Fruit fly (Drosophila melanogaster) whole organism, embryonic: Measurements from ENCODE around the gene gfzf.

Experiments used
- Aef1 ChIP-seq: fragments of 200-800 bp; sonication (Bioruptor generic); IDR thresholded peaks from 3 replicates; pipeline ENCODE4 v1.3.6; 2022; ENCODE audit warnings: missing biosample characterization, missing genetic modification characterization
- BtbVII ChIP-seq: fragments of 200-800 bp; sonication (Bioruptor generic); optimal IDR thresholded peaks from 3 replicates; lab custom pipeline; 2017; ENCODE audit warnings: missing biosample characterization, mild to moderate bottlenecking, missing genetic modification characterization
- CG10979 ChIP-seq: fragments of 200-800 bp; sonication (Bioruptor generic); optimal IDR thresholded peaks from 2 replicates; lab custom pipeline; 2018; ENCODE audit warnings: missing biosample characterization, mild to moderate bottlenecking, missing genetic modification characterization, moderate library complexity
- CG11398 ChIP-seq: fragments of 200-800 bp; sonication (Bioruptor generic); optimal IDR thresholded peaks from 2 replicates; lab custom pipeline; 2016; ENCODE audit warnings: missing biosample characterization, missing genetic modification characterization
- CG11504 ChIP-seq: fragments of 200-800 bp; sonication (Bioruptor generic); optimal IDR thresholded peaks from 3 replicates; lab custom pipeline; 2019; ENCODE audit warnings: missing biosample characterization, mild to moderate bottlenecking, missing genetic modification characterization, moderate library complexity
- CG11695 ChIP-seq: fragments of 200-800 bp; sonication (Bioruptor generic); IDR thresholded peaks from 3 replicates; pipeline ENCODE4 v1.3.6; 2022; ENCODE audit warnings: missing biosample characterization, missing genetic modification characterization
- CG11696 ChIP-seq: fragments of 200-800 bp; sonication (Bioruptor generic); IDR thresholded peaks from 2 replicates; pipeline ENCODE4 v1.3.6; 2022; ENCODE audit warnings: missing biosample characterization, missing genetic modification characterization
- CG12769 ChIP-seq: fragments of 200-800 bp; sonication (Bioruptor generic); optimal IDR thresholded peaks from 2 replicates; lab custom pipeline; 2019; ENCODE audit warnings: missing biosample characterization, mild to moderate bottlenecking, missing genetic modification characterization, moderate library complexity
- CG1602 ChIP-seq: fragments of 200-800 bp; sonication (Bioruptor generic); optimal IDR thresholded peaks from 3 replicates; lab custom pipeline; 2016; ENCODE audit warnings: missing biosample characterization, missing genetic modification characterization
- CG17361 ChIP-seq: fragments of 200-800 bp; sonication (Bioruptor generic); IDR thresholded peaks from 3 replicates; pipeline ENCODE4 v1.3.6; 2022; ENCODE audit warnings: missing biosample characterization, missing genetic modification characterization
- CG1792 ChIP-seq: fragments of 200-800 bp; sonication (Bioruptor generic); optimal IDR thresholded peaks from 2 replicates; lab custom pipeline; 2016; ENCODE audit warnings: missing biosample characterization, missing genetic modification characterization
- CG31441 ChIP-seq: fragments of 200-800 bp; sonication (Bioruptor generic); IDR thresholded peaks from 2 replicates; pipeline ENCODE4 v1.3.6; 2022; ENCODE audit warnings: missing biosample characterization, missing genetic modification characterization
- CG32767 ChIP-seq: fragments of 200-800 bp; sonication (Bioruptor generic); IDR thresholded peaks from 2 replicates; pipeline ENCODE4 v1.3.6; 2022; ENCODE audit warnings: missing biosample characterization, missing genetic modification characterization
- CG3281 ChIP-seq: fragments of 200-800 bp; sonication (Bioruptor generic); optimal IDR thresholded peaks from 3 replicates; lab custom pipeline; 2017; ENCODE audit warnings: missing biosample characterization, mild to moderate bottlenecking, missing genetic modification characterization
- CG34376 ChIP-seq: fragments of 200-800 bp; sonication (Bioruptor generic); optimal IDR thresholded peaks from 2 replicates; lab custom pipeline; 2018; ENCODE audit warnings: missing biosample characterization, mild to moderate bottlenecking, missing genetic modification characterization
- CG42726 ChIP-seq: fragments of 200-800 bp; sonication (Bioruptor generic); IDR thresholded peaks from 2 replicates; pipeline ENCODE4 v1.3.6; 2022; ENCODE audit warnings: missing biosample characterization, missing genetic modification characterization; ENCODE audit not compliant: partially characterized antibody
- CG4328 ChIP-seq: fragments of 200-800 bp; sonication (Bioruptor generic); optimal IDR thresholded peaks from 3 replicates; lab custom pipeline; 2017; ENCODE audit warnings: missing biosample characterization, missing genetic modification reagents, missing genetic modification characterization
- CG6813 ChIP-seq: fragments of 200-800 bp; sonication (Bioruptor generic); optimal IDR thresholded peaks from 2 replicates; lab custom pipeline; 2017; ENCODE audit warnings: missing biosample characterization, missing genetic modification characterization, mild to moderate bottlenecking, moderate library complexity, missing genetic modification reagents
- CG7271 ChIP-seq: fragments of 200-800 bp; sonication (Bioruptor generic); optimal IDR thresholded peaks from 2 replicates; lab custom pipeline; 2018; ENCODE audit warnings: missing biosample characterization, mild to moderate bottlenecking, missing genetic modification characterization, moderate library complexity
- CG7963 ChIP-seq: fragments of 200-800 bp; sonication (Bioruptor generic); IDR thresholded peaks from 3 replicates; pipeline ENCODE4 v1.3.6; 2022; ENCODE audit warnings: missing biosample characterization, missing genetic modification characterization; ENCODE audit not compliant: partially characterized antibody
- CG8765 ChIP-seq: fragments of 200-800 bp; sonication (Bioruptor generic); IDR thresholded peaks from 2 replicates; pipeline ENCODE4 v1.3.6; 2022; ENCODE audit warnings: missing biosample characterization, missing genetic modification characterization
- CG9932 ChIP-seq: fragments of 200-800 bp; sonication (Bioruptor generic); IDR thresholded peaks from 2 replicates; pipeline ENCODE4 v1.3.6; 2022; ENCODE audit warnings: missing biosample characterization, missing genetic modification characterization
- Doc2 ChIP-seq: fragments of 200-800 bp; sonication (Bioruptor generic); IDR thresholded peaks from 2 replicates; pipeline ENCODE4 v1.3.6; 2022; ENCODE audit warnings: missing biosample characterization, missing genetic modification characterization
- E2f2 ChIP-seq: fragments of 200-800 bp; sonication (Bioruptor generic); IDR thresholded peaks from 2 replicates; pipeline ENCODE4 v1.3.6; 2022; ENCODE audit warnings: missing biosample characterization, missing genetic modification characterization
- GATAe ChIP-seq: fragments of 200-800 bp; sonication (Bioruptor generic); conservative IDR thresholded peaks from 2 replicates; pipeline ENCODE4 v1.3.6; 2022; ENCODE audit warnings: missing biosample characterization, missing genetic modification characterization
- Lhr ChIP-seq: fragments of 200-800 bp; sonication (Bioruptor generic); optimal IDR thresholded peaks from 3 replicates; lab custom pipeline; 2017; ENCODE audit warnings: mild to moderate bottlenecking, missing biosample characterization, missing genetic modification reagents, missing genetic modification characterization
- Lim3 ChIP-seq: fragments of 200-800 bp; sonication (Bioruptor generic); IDR thresholded peaks from 2 replicates; pipeline ENCODE4 v1.3.6; 2022; ENCODE audit warnings: missing biosample characterization, missing genetic modification characterization
- Opbp ChIP-seq: fragments of 200-800 bp; sonication (Bioruptor generic); IDR thresholded peaks from 3 replicates; pipeline ENCODE4 v1.3.6; 2022; ENCODE audit warnings: missing biosample characterization, missing genetic modification characterization; ENCODE audit not compliant: partially characterized antibody
- Poxn ChIP-seq: fragments of 200-800 bp; sonication (Bioruptor generic); IDR thresholded peaks from 2 replicates; pipeline ENCODE4 v1.3.6; 2022; ENCODE audit warnings: missing biosample characterization, missing genetic modification characterization
- Side ChIP-seq: fragments of 200-800 bp; sonication (Bioruptor generic); optimal IDR thresholded peaks from 2 replicates; lab custom pipeline; 2016; ENCODE audit warnings: missing biosample characterization, missing genetic modification characterization
- bbx ChIP-seq: fragments of 200-800 bp; sonication (Bioruptor generic); IDR thresholded peaks from 2 replicates; pipeline ENCODE4 v1.3.6; 2022; ENCODE audit warnings: missing biosample characterization, missing genetic modification characterization; ENCODE audit not compliant: partially characterized antibody
- chinmo ChIP-seq: fragments of 200-800 bp; sonication (Bioruptor generic); IDR thresholded peaks from 4 replicates; pipeline ENCODE4 v1.3.6; 2022; ENCODE audit warnings: missing biosample characterization, missing genetic modification characterization; ENCODE audit not compliant: partially characterized antibody
- dati ChIP-seq: fragments of 200-800 bp; sonication (Bioruptor generic); IDR thresholded peaks from 2 replicates; pipeline ENCODE4 v1.3.6; 2022; ENCODE audit warnings: missing biosample characterization, missing genetic modification characterization
- grn ChIP-seq: fragments of 200-800 bp; sonication (Bioruptor generic); optimal IDR thresholded peaks from 3 replicates; lab custom pipeline; 2017; ENCODE audit warnings: missing biosample characterization, missing genetic modification characterization
- gro ChIP-seq: fragments of 200-800 bp; sonication (Bioruptor generic); optimal IDR thresholded peaks from 2 replicates; lab custom pipeline; 2016; ENCODE audit warnings: missing biosample characterization, missing genetic modification characterization
- hkb ChIP-seq, 2 experiments: fragments of 200-800 bp in 1 of 2; fragments of >200 bp in 1 of 2; sonication (Bioruptor generic) in 1 of 2; IDR thresholded peaks in 1 of 2; optimal IDR thresholded peaks in 1 of 2; 2 replicates each; pipeline versions ENCODE4 v1.3.6 to Lab custom; 2017 to 2022; ENCODE audit warnings: missing biosample characterization in 1 of 2, missing genetic modification characterization in 1 of 2
- inv ChIP-seq: fragments of 200-800 bp; sonication (Bioruptor generic); IDR thresholded peaks from 2 replicates; pipeline ENCODE4 v1.3.6; 2022; ENCODE audit warnings: missing biosample characterization, missing genetic modification characterization; ENCODE audit not compliant: partially characterized antibody
- lab ChIP-seq: fragments of 200-800 bp; sonication (Bioruptor generic); optimal IDR thresholded peaks from 3 replicates; lab custom pipeline; 2017; ENCODE audit warnings: missing biosample characterization, missing genetic modification characterization, mild to moderate bottlenecking, moderate library complexity, missing genetic modification reagents
- lov ChIP-seq, 2 experiments: fragments of 200-800 bp in 1 of 2; fragments of >200 bp in 1 of 2; sonication (Bioruptor generic) in 1 of 2; IDR thresholded peaks in 1 of 2; optimal IDR thresholded peaks in 1 of 2; 2 replicates in 1 of 2; 3 replicates in 1 of 2; pipeline versions ENCODE4 v1.3.6 to Lab custom; 2017 to 2022; ENCODE audit warnings: missing biosample characterization in 1 of 2, missing genetic modification characterization in 1 of 2
- nau ChIP-seq: fragments of 200-800 bp; sonication (Bioruptor generic); optimal IDR thresholded peaks from 3 replicates; lab custom pipeline; 2017; ENCODE audit warnings: missing biosample characterization, mild to moderate bottlenecking, missing genetic modification characterization, missing genetic modification reagents
- nerfin-2 ChIP-seq: fragments of 200-800 bp; sonication (Bioruptor generic); IDR thresholded peaks from 2 replicates; pipeline ENCODE4 v1.3.6; 2022; ENCODE audit warnings: missing biosample characterization, missing genetic modification characterization; ENCODE audit not compliant: partially characterized antibody
- org-1 ChIP-seq: fragments of 200-800 bp; sonication (Bioruptor generic); optimal IDR thresholded peaks from 2 replicates; lab custom pipeline; 2017; ENCODE audit warnings: missing biosample characterization, missing genetic modification characterization
- pho ChIP-seq: fragments of 200-800 bp; sonication (Bioruptor generic); optimal IDR thresholded peaks from 2 replicates; lab custom pipeline; 2016; ENCODE audit warnings: missing biosample characterization, missing genetic modification characterization
- repo ChIP-seq: fragments of 200-800 bp; sonication (Bioruptor generic); optimal IDR thresholded peaks from 2 replicates; lab custom pipeline; 2016; ENCODE audit warnings: missing biosample characterization, missing genetic modification characterization
- sna ChIP-seq: fragments of 200-800 bp; sonication (Bioruptor generic); IDR thresholded peaks from 2 replicates; pipeline ENCODE4 v1.3.6; 2022; ENCODE audit warnings: missing biosample characterization, missing genetic modification characterization; ENCODE audit not compliant: partially characterized antibody
- toy ChIP-seq: fragments of 200-800 bp; sonication (Bioruptor generic); IDR thresholded peaks from 2 replicates; pipeline ENCODE4 v1.3.6; 2022; ENCODE audit warnings: missing biosample characterization, missing genetic modification characterization
- unc-4 ChIP-seq: fragments of 200-800 bp; sonication (Bioruptor generic); IDR thresholded peaks from 2 replicates; pipeline ENCODE4 v1.3.6; 2022; ENCODE audit warnings: missing biosample characterization, missing genetic modification characterization; ENCODE audit not compliant: partially characterized antibody

Gene gfzf

dm6 chr3R:7129280-7130069, 21.3 kb downstream of the gfzf start, which contains the start of gene CG31248 (continued):
- TF ChIP-seq CG12769 (tag; lab: Kevin White, UChicago) (peak; percentile 22), lov (optimal IDR thresholded peaks at IDR 0.05; lab: Kevin White, UChicago) (no peak), lov (GFP tag; IDR thresholded peaks at IDR 0.05; lab: Robert Waterston, UW) (no peak), gro (GFP tag; lab: Kevin White, UChicago) (peak; percentile 42), pho (GFP tag; lab: Kevin White, UChicago) (peak; percentile 3), CG17361 (GFP tag; lab: Robert Waterston, UW) (0 out of 3 replicates have a peak, but pooled peaks have one; percentile 9), CG6813 (GFP tag; lab: Kevin White, UChicago) (no peak), bbx (GFP tag; lab: Robert Waterston, UW) (peak; percentile 86), Lhr (GFP tag; lab: Kevin White, UChicago) (no peak), CG10979 (tag; lab: Kevin White, UChicago) (no peak), org-1 (GFP tag; lab: Kevin White, UChicago) (no peak), chinmo (GFP tag; lab: Robert Waterston, UW) (peak; percentile 52; the same call in 1 of the 4 replicates), unc-4 (GFP tag; lab: Robert Waterston, UW) (0 out of 2 replicates have a peak, but pooled peaks have one; percentile 45), hkb (optimal IDR thresholded peaks at IDR 0.05; lab: Kevin White, UChicago) (no peak), hkb (GFP tag; IDR thresholded peaks at IDR 0.05; lab: Robert Waterston, UW) (peak; percentile 25; the same call in 1 of the 2 replicates), dati (GFP tag; lab: Robert Waterston, UW) (no peak), inv (GFP tag; lab: Robert Waterston, UW) (peak; percentile 10; the same call in 1 of the 2 replicates), CG11504 (tag; lab: Kevin White, UChicago) (no peak), Poxn (GFP tag; lab: Robert Waterston, UW) (no peak), Lim3 (GFP tag; lab: Robert Waterston, UW) (no peak), E2f2 (0 out of 2 replicates have a peak, but pooled peaks have one; percentile 18), CG32767 (GFP tag; lab: Robert Waterston, UW) (no peak), Doc2 (GFP tag; lab: Robert Waterston, UW) (no peak), Side (GFP tag; lab: Kevin White, UChicago) (peak; percentile 35), CG4328 (no peak), BtbVII (GFP tag; lab: Kevin White, UChicago) (peak; percentile 63), CG1792 (GFP tag; lab: Kevin White, UChicago) (peak; percentile 10), CG3281 (GFP tag; lab: Kevin White, UChicago) (peak; percentile 21), lab (GFP tag; lab: Kevin White, UChicago) (peak; percentile 26), Opbp (GFP tag; lab: Robert Waterston, UW) (peak; percentile 83), nerfin-2 (GFP tag; lab: Robert Waterston, UW) (peak; percentile 77), CG42726 (GFP tag; lab: Robert Waterston, UW) (peak; percentile 77), toy (GFP tag; lab: Robert Waterston, UW) (no peak), grn (peak; percentile 83), CG1602 (GFP tag; lab: Kevin White, UChicago) (no peak), CG8765 (GFP tag; lab: Robert Waterston, UW) (no peak), CG7963 (GFP tag; lab: Robert Waterston, UW) (peak; percentile 63; the same call in 2 of the 3 replicates), Aef1 (GFP tag; lab: Robert Waterston, UW) (no peak), CG34376 (GFP tag; lab: Kevin White, UChicago) (peak; percentile 89), sna (GFP tag; lab: Robert Waterston, UW) (peak; percentile 33; the same call in 1 of the 2 replicates), CG9932 (GFP tag; lab: Robert Waterston, UW) (no peak), CG11696 (GFP tag; lab: Robert Waterston, UW) (no peak), CG31441 (no peak), CG11695 (GFP tag; lab: Robert Waterston, UW) (no peak), GATAe (GFP tag; lab: Robert Waterston, UW) (peak; percentile 77), CG7271 (tag; lab: Kevin White, UChicago) (no peak), CG11398 (GFP tag; lab: Kevin White, UChicago) (no peak), repo (no peak), nau (GFP tag; lab: Kevin White, UChicago) (no peak)
